Fruit fly (Drosophila melanogaster) whole organism, embryonic: Measurements from ENCODE around the gene Ir87a.

Experiments
- Bteb2 ChIP-seq: fragments of 200-800 bp; sonication (Bioruptor generic); optimal IDR thresholded peaks from 2 replicates; lab custom pipeline; 2016; ENCODE audit warnings: missing biosample characterization, missing genetic modification characterization
- C15 ChIP-seq: fragments of 200-800 bp; sonication (Bioruptor generic); IDR thresholded peaks from 3 replicates; pipeline ENCODE4 v1.3.6; 2022; ENCODE audit warnings: missing biosample characterization, missing genetic modification characterization
- CG11504 ChIP-seq: fragments of 200-800 bp; sonication (Bioruptor generic); optimal IDR thresholded peaks from 3 replicates; lab custom pipeline; 2019; ENCODE audit warnings: missing biosample characterization, mild to moderate bottlenecking, missing genetic modification characterization, moderate library complexity
- CG11695 ChIP-seq: fragments of 200-800 bp; sonication (Bioruptor generic); IDR thresholded peaks from 3 replicates; pipeline ENCODE4 v1.3.6; 2022; ENCODE audit warnings: missing biosample characterization, missing genetic modification characterization
- CG13775 ChIP-seq: fragments of 200-800 bp; sonication (Bioruptor generic); optimal IDR thresholded peaks from 3 replicates; lab custom pipeline; 2017; ENCODE audit warnings: missing biosample characterization, mild to moderate bottlenecking, missing genetic modification characterization
- CG14710 ChIP-seq: fragments of 200-800 bp; sonication (Bioruptor generic); optimal IDR thresholded peaks from 3 replicates; lab custom pipeline; 2019; ENCODE audit warnings: missing biosample characterization, mild to moderate bottlenecking, missing genetic modification characterization, moderate library complexity
- CG15479 ChIP-seq: fragments of 200-800 bp; sonication (Bioruptor generic); optimal IDR thresholded peaks from 3 replicates; lab custom pipeline; 2019; ENCODE audit warnings: missing biosample characterization, mild to moderate bottlenecking, missing genetic modification characterization, moderate library complexity
- CG15601 ChIP-seq: fragments of 200-800 bp; sonication (Bioruptor generic); optimal IDR thresholded peaks from 3 replicates; lab custom pipeline; 2019; ENCODE audit warnings: missing biosample characterization, mild to moderate bottlenecking, missing genetic modification characterization, moderate library complexity
- CG17912 ChIP-seq: fragments of 200-800 bp; sonication (Bioruptor generic); optimal IDR thresholded peaks from 2 replicates; lab custom pipeline; 2018; ENCODE audit warnings: missing biosample characterization, mild to moderate bottlenecking, missing genetic modification characterization
- CG18764 ChIP-seq: fragments of 200-800 bp; sonication (Bioruptor generic); optimal IDR thresholded peaks from 3 replicates; lab custom pipeline; 2016; ENCODE audit warnings: missing biosample characterization, missing genetic modification characterization
- CG2889 ChIP-seq: fragments of 200-800 bp; sonication (Bioruptor generic); IDR thresholded peaks from 3 replicates; pipeline ENCODE4 v1.3.6; 2022; ENCODE audit warnings: missing biosample characterization, missing genetic modification characterization
- CG3281 ChIP-seq: fragments of 200-800 bp; sonication (Bioruptor generic); optimal IDR thresholded peaks from 3 replicates; lab custom pipeline; 2017; ENCODE audit warnings: missing biosample characterization, mild to moderate bottlenecking, missing genetic modification characterization
- CG33213 ChIP-seq: fragments of 200-800 bp; sonication (Bioruptor generic); optimal IDR thresholded peaks from 3 replicates; lab custom pipeline; 2016; ENCODE audit warnings: missing biosample characterization, missing genetic modification characterization
- CG5953 ChIP-seq: fragments of 200-800 bp; sonication (Bioruptor generic); IDR thresholded peaks from 2 replicates; pipeline ENCODE4 v1.3.6; 2022; ENCODE audit warnings: missing biosample characterization, missing genetic modification characterization
- CG6791 ChIP-seq: fragments of 200-800 bp; sonication (Bioruptor generic); IDR thresholded peaks from 3 replicates; pipeline ENCODE4 v1.3.6; 2022; ENCODE audit warnings: missing biosample characterization, missing genetic modification characterization; ENCODE audit not compliant: partially characterized antibody
- CG6813 ChIP-seq: fragments of 200-800 bp; sonication (Bioruptor generic); optimal IDR thresholded peaks from 2 replicates; lab custom pipeline; 2017; ENCODE audit warnings: missing biosample characterization, missing genetic modification characterization, mild to moderate bottlenecking, moderate library complexity, missing genetic modification reagents
- CG7556 ChIP-seq: fragments of 200-800 bp; sonication (Bioruptor generic); optimal IDR thresholded peaks from 2 replicates; lab custom pipeline; 2017; ENCODE audit warnings: missing biosample characterization, mild to moderate bottlenecking, missing genetic modification characterization
- CG7839 ChIP-seq: fragments of 200-800 bp; sonication (Bioruptor generic); optimal IDR thresholded peaks from 3 replicates; lab custom pipeline; 2018; ENCODE audit warnings: missing biosample characterization, mild to moderate bottlenecking, missing genetic modification characterization, moderate library complexity
- CG8388 ChIP-seq: fragments of 200-800 bp; sonication (Bioruptor generic); optimal IDR thresholded peaks from 2 replicates; lab custom pipeline; 2019; ENCODE audit warnings: missing biosample characterization, mild to moderate bottlenecking, missing genetic modification characterization, moderate library complexity
- CG8765 ChIP-seq: fragments of 200-800 bp; sonication (Bioruptor generic); IDR thresholded peaks from 2 replicates; pipeline ENCODE4 v1.3.6; 2022; ENCODE audit warnings: missing biosample characterization, missing genetic modification characterization
- Dfd ChIP-seq, 2 experiments: fragments of >200 bp; optimal IDR thresholded peaks; 2 replicates each; lab custom pipeline; 2017; ENCODE audit warnings: missing biosample characterization in 2 of 2, missing genetic modification characterization in 2 of 2
- Doc2 ChIP-seq: fragments of 200-800 bp; sonication (Bioruptor generic); IDR thresholded peaks from 2 replicates; pipeline ENCODE4 v1.3.6; 2022; ENCODE audit warnings: missing biosample characterization, missing genetic modification characterization
- Dp ChIP-seq: fragments of 200-800 bp; sonication (Bioruptor generic); optimal IDR thresholded peaks from 2 replicates; lab custom pipeline; 2018; ENCODE audit warnings: missing biosample characterization, mild to moderate bottlenecking, missing genetic modification characterization, moderate library complexity
- ERR ChIP-seq: fragments of 200-800 bp; sonication (Bioruptor generic); optimal IDR thresholded peaks from 2 replicates; lab custom pipeline; 2016; ENCODE audit warnings: missing biosample characterization, missing genetic modification characterization
- Eip74EF ChIP-seq, 2 experiments: fragments of 200-800 bp in 1 of 2; fragments of >200 bp in 1 of 2; sonication (Bioruptor generic) in 1 of 2; optimal IDR thresholded peaks; 2 replicates each; lab custom pipeline; 2017 to 2019; ENCODE audit warnings: missing biosample characterization in 2 of 2, missing genetic modification characterization in 2 of 2, mild to moderate bottlenecking in 1 of 2, moderate library complexity in 1 of 2
- Hr3 ChIP-seq: fragments of 200-800 bp; sonication (Bioruptor generic); optimal IDR thresholded peaks from 3 replicates; lab custom pipeline; 2016; ENCODE audit warnings: missing biosample characterization, missing genetic modification characterization
- MBD-R2 ChIP-seq: fragments of 200-800 bp; sonication (Bioruptor generic); IDR thresholded peaks from 2 replicates; pipeline ENCODE4 v1.3.6; 2022; ENCODE audit warnings: missing biosample characterization, missing genetic modification characterization
- Pdp1 ChIP-seq, 2 experiments: fragments of 200-800 bp; sonication (Bioruptor generic); optimal IDR thresholded peaks; 3 replicates each; lab custom pipeline; 2016; ENCODE audit warnings: missing biosample characterization in 2 of 2, missing genetic modification characterization in 2 of 2, mild to moderate bottlenecking in 1 of 2, moderate library complexity in 1 of 2
- Sin3A ChIP-seq: fragments of >200 bp; optimal IDR thresholded peaks from 2 replicates; lab custom pipeline; 2018
- Tbp ChIP-seq: fragments of >200 bp; optimal IDR thresholded peaks from 2 replicates; lab custom pipeline; 2018; ENCODE audit warnings: missing biosample characterization, missing genetic modification characterization
- amos ChIP-seq: fragments of 200-800 bp; sonication (Bioruptor generic); IDR thresholded peaks from 2 replicates; pipeline ENCODE4 v1.3.6; 2022; ENCODE audit warnings: missing biosample characterization, missing genetic modification characterization; ENCODE audit not compliant: partially characterized antibody
- chm ChIP-seq: fragments of 200-800 bp; sonication (Bioruptor generic); IDR thresholded peaks from 2 replicates; pipeline ENCODE4 v1.3.6; 2022; ENCODE audit warnings: missing biosample characterization, missing genetic modification characterization
- dimm ChIP-seq: fragments of 200-800 bp; sonication (Bioruptor generic); IDR thresholded peaks from 2 replicates; pipeline ENCODE4 v1.3.6; 2022; ENCODE audit warnings: missing biosample characterization, missing genetic modification characterization
- fd3F ChIP-seq: fragments of 200-800 bp; sonication (Bioruptor generic); optimal IDR thresholded peaks from 2 replicates; lab custom pipeline; 2018; ENCODE audit warnings: missing biosample characterization, mild to moderate bottlenecking, missing genetic modification characterization, moderate library complexity
- gem ChIP-seq: fragments of 200-800 bp; sonication (Bioruptor generic); optimal IDR thresholded peaks from 2 replicates; lab custom pipeline; 2019; ENCODE audit warnings: missing biosample characterization, mild to moderate bottlenecking, missing genetic modification characterization, moderate library complexity
- ind ChIP-seq: fragments of 200-800 bp; sonication (Bioruptor generic); optimal IDR thresholded peaks from 3 replicates; lab custom pipeline; 2016; ENCODE audit warnings: missing biosample characterization, missing genetic modification characterization
- lab ChIP-seq: fragments of 200-800 bp; sonication (Bioruptor generic); optimal IDR thresholded peaks from 3 replicates; lab custom pipeline; 2017; ENCODE audit warnings: missing biosample characterization, missing genetic modification characterization, mild to moderate bottlenecking, moderate library complexity, missing genetic modification reagents
- lmd ChIP-seq: fragments of 200-800 bp; sonication (Bioruptor generic); IDR thresholded peaks from 2 replicates; pipeline ENCODE4 v1.3.6; 2022; ENCODE audit warnings: missing biosample characterization, missing genetic modification characterization
- lola ChIP-seq, 3 experiments: fragments of >200 bp in 2 of 3; fragments of 200-800 bp in 1 of 3; sonication (Bioruptor generic) in 1 of 3; optimal IDR thresholded peaks; 2 replicates each; lab custom pipeline; 2017 to 2019; ENCODE audit warnings: missing biosample characterization in 3 of 3, missing genetic modification characterization in 3 of 3, mild to moderate bottlenecking in 1 of 3, moderate library complexity in 1 of 3
- nmo ChIP-seq: fragments of 200-800 bp; sonication (Bioruptor generic); optimal IDR thresholded peaks from 2 replicates; lab custom pipeline; 2018; ENCODE audit warnings: missing biosample characterization, mild to moderate bottlenecking, missing genetic modification characterization, moderate library complexity
- nom ChIP-seq: fragments of 200-800 bp; sonication (Bioruptor generic); optimal IDR thresholded peaks from 2 replicates; lab custom pipeline; 2017; ENCODE audit warnings: missing biosample characterization, missing genetic modification characterization, mild to moderate bottlenecking, moderate library complexity, missing genetic modification reagents
- pum ChIP-seq: fragments of 200-800 bp; sonication (Bioruptor generic); optimal IDR thresholded peaks from 2 replicates; lab custom pipeline; 2016; ENCODE audit warnings: missing biosample characterization, missing genetic modification characterization
- scrt ChIP-seq: fragments of 200-800 bp; sonication (Bioruptor generic); optimal IDR thresholded peaks from 2 replicates; lab custom pipeline; 2018; ENCODE audit warnings: missing biosample characterization, mild to moderate bottlenecking, missing genetic modification characterization, moderate library complexity
- so ChIP-seq: fragments of 200-800 bp; sonication (Bioruptor generic); IDR thresholded peaks from 3 replicates; pipeline ENCODE4 v1.3.6; 2022; ENCODE audit warnings: missing biosample characterization, missing genetic modification characterization
- sob ChIP-seq: fragments of 200-800 bp; sonication (Bioruptor generic); IDR thresholded peaks from 2 replicates; pipeline ENCODE4 v1.3.6; 2022; ENCODE audit warnings: missing biosample characterization, missing genetic modification characterization
- tin ChIP-seq: fragments of 200-800 bp; sonication (Bioruptor generic); optimal IDR thresholded peaks from 3 replicates; lab custom pipeline; 2016; ENCODE audit warnings: missing biosample characterization, missing genetic modification characterization
- tll ChIP-seq, 2 experiments: fragments of 200-800 bp in 1 of 2; fragments of >200 bp in 1 of 2; sonication (Bioruptor generic) in 1 of 2; optimal IDR thresholded peaks; 2 replicates each; lab custom pipeline; 2017 to 2019; ENCODE audit warnings: missing biosample characterization in 2 of 2, missing genetic modification characterization in 2 of 2, mild to moderate bottlenecking in 1 of 2, moderate library complexity in 1 of 2
- tna ChIP-seq: fragments of 200-800 bp; sonication (Bioruptor generic); IDR thresholded peaks from 2 replicates; pipeline ENCODE4 v1.3.6; 2022; ENCODE audit warnings: missing biosample characterization, missing genetic modification characterization; ENCODE audit not compliant: partially characterized antibody
- zen ChIP-seq: fragments of 200-800 bp; sonication (Bioruptor generic); optimal IDR thresholded peaks from 3 replicates; lab custom pipeline; 2018; ENCODE audit warnings: missing biosample characterization, mild to moderate bottlenecking, missing genetic modification characterization, moderate library complexity
- zf30C ChIP-seq: fragments of 200-800 bp; sonication (Bioruptor generic); optimal IDR thresholded peaks from 3 replicates; lab custom pipeline; 2018; ENCODE audit warnings: missing biosample characterization, mild to moderate bottlenecking, missing genetic modification characterization

The Ir87a gene

dm6 chr3R:13403032-13403459 lies 17.0 kb upstream of the Ir87a start, which contains the start of gene Dpm3 (continued):
- TF ChIP-seq CG8388 (GFP tag; lab: Kevin White, UChicago) (no peak), zen (tag; lab: Kevin White, UChicago) (peak; percentile 68), lmd (GFP tag; lab: Robert Waterston, UW) (no peak), Bteb2 (GFP tag; lab: Kevin White, UChicago) (no peak), lab (no peak), CG11695 (GFP tag; lab: Robert Waterston, UW) (no peak), tll (GFP tag; optimal IDR thresholded peaks at IDR 0.05; lab: Kevin White, UChicago) (no peak), Eip74EF (GFP tag; optimal IDR thresholded peaks at IDR 0.05; lab: Kevin White, UChicago) (no peak), CG13775 (GFP tag; lab: Kevin White, UChicago) (peak; percentile 30), CG3281 (GFP tag; lab: Kevin White, UChicago) (no peak), Tbp (GFP tag; lab: Kevin White, UChicago) (no peak), CG6791 (GFP tag; lab: Robert Waterston, UW) (peak; percentile 88), Dfd (GFP tag; optimal IDR thresholded peaks at IDR 0.05; lab: Kevin White, UChicago) (no peak), tna (GFP tag; lab: Robert Waterston, UW) (peak; percentile 82), CG11504 (tag; lab: Kevin White, UChicago) (peak; percentile 63), gem (peak; percentile 37), CG6813 (GFP tag; lab: Kevin White, UChicago) (no peak), zf30C (no peak), CG33213 (GFP tag; lab: Kevin White, UChicago) (peak; percentile 76), ERR (GFP tag; lab: Kevin White, UChicago) (peak; percentile 2), nom (GFP tag; lab: Kevin White, UChicago) (no peak), CG7556 (GFP tag; lab: Kevin White, UChicago) (no peak), fd3F (GFP tag; lab: Kevin White, UChicago) (no peak), pum (peak; percentile 41), amos (GFP tag; lab: Robert Waterston, UW) (peak; percentile 85), so (GFP tag; lab: Robert Waterston, UW) (0 out of 3 replicates have a peak, but pooled peaks have one; percentile 22), Pdp1 (GFP tag; optimal IDR thresholded peaks at IDR 0.05; lab: Kevin White, UChicago) (peak in 1 of 2 experiments; percentile 57), CG15601 (tag; lab: Kevin White, UChicago) (peak; percentile 60), CG18764 (GFP tag; lab: Kevin White, UChicago) (no peak), CG8765 (no peak), nmo (GFP tag; lab: Kevin White, UChicago) (peak; percentile 74), Dp (peak; percentile 97), CG15479 (GFP tag; lab: Kevin White, UChicago) (no peak), MBD-R2 (GFP tag; lab: Robert Waterston, UW) (peak; percentile 69), scrt (GFP tag; lab: Kevin White, UChicago) (no peak), CG14710 (tag; lab: Kevin White, UChicago) (peak; percentile 72), Sin3A (lab: Kevin White, UChicago) (peak; percentile 88), dimm (GFP tag; lab: Robert Waterston, UW) (no peak), CG17912 (peak; percentile 51), Hr3 (GFP tag; lab: Kevin White, UChicago) (no peak), chm (GFP tag; lab: Robert Waterston, UW) (no peak), tin (GFP tag; lab: Kevin White, UChicago) (peak; percentile 27), Doc2 (GFP tag; lab: Robert Waterston, UW) (no peak), CG2889 (GFP tag; lab: Robert Waterston, UW) (no peak), C15 (GFP tag; lab: Robert Waterston, UW) (no peak), lola (GFP tag; optimal IDR thresholded peaks at IDR 0.05; lab: Kevin White, UChicago) (no peak), CG5953 (no peak), sob (peak; percentile 56), ind (peak; percentile 4), CG7839 (tag; lab: Kevin White, UChicago) (peak; percentile 5)
